Fruit fly (Drosophila melanogaster) whole organism, embryonic: Measurements from ENCODE around the gene CG13928.

Source experiments
- Awh ChIP-seq: fragments of 200-800 bp; sonication (Bioruptor generic); IDR thresholded peaks from 2 replicates; pipeline ENCODE4, ENCODE4 v1.3.6; 2022; ENCODE audit warnings: missing biosample characterization, missing genetic modification characterization
- CG10147 ChIP-seq: fragments of 200-800 bp; sonication (Bioruptor generic); optimal IDR thresholded peaks from 2 replicates; lab custom pipeline; 2019; ENCODE audit warnings: missing biosample characterization, mild to moderate bottlenecking, missing genetic modification characterization, moderate library complexity
- CG10366 ChIP-seq: fragments of 200-800 bp; sonication (Bioruptor generic); IDR thresholded peaks from 2 replicates; pipeline ENCODE4 v1.3.6; 2022; ENCODE audit warnings: missing biosample characterization, missing genetic modification characterization
- CG10565 ChIP-seq: fragments of 200-800 bp; sonication (Bioruptor generic); optimal IDR thresholded peaks from 3 replicates; lab custom pipeline; 2016; ENCODE audit warnings: missing biosample characterization, mild to moderate bottlenecking, missing genetic modification characterization
- CG10654 ChIP-seq: fragments of 200-800 bp; sonication (Bioruptor generic); optimal IDR thresholded peaks from 2 replicates; lab custom pipeline; 2016; ENCODE audit warnings: missing biosample characterization, missing genetic modification characterization
- CG11247 ChIP-seq: fragments of 200-800 bp; sonication (Bioruptor generic); IDR thresholded peaks from 2 replicates; pipeline ENCODE4 v1.3.6; 2022; ENCODE audit warnings: missing biosample characterization, missing genetic modification characterization
- CG11696 ChIP-seq: fragments of 200-800 bp; sonication (Bioruptor generic); IDR thresholded peaks from 2 replicates; pipeline ENCODE4 v1.3.6; 2022; ENCODE audit warnings: missing biosample characterization, missing genetic modification characterization
- CG11723 ChIP-seq: fragments of 200-800 bp; sonication (Bioruptor generic); optimal IDR thresholded peaks from 2 replicates; lab custom pipeline; 2017; ENCODE audit warnings: missing biosample characterization, mild to moderate bottlenecking, missing genetic modification characterization
- CG15011 ChIP-seq: fragments of 200-800 bp; sonication (Bioruptor generic); optimal IDR thresholded peaks from 3 replicates; lab custom pipeline; 2018; ENCODE audit warnings: missing biosample characterization, mild to moderate bottlenecking, missing genetic modification characterization
- CG15696 ChIP-seq: fragments of 200-800 bp; sonication (Bioruptor generic); optimal IDR thresholded peaks from 2 replicates; lab custom pipeline; 2019; ENCODE audit warnings: missing biosample characterization, mild to moderate bottlenecking, missing genetic modification characterization, moderate library complexity
- CG17829 ChIP-seq: fragments of 200-800 bp; optimal IDR thresholded peaks from 2 replicates; lab custom pipeline; 2019; ENCODE audit warnings: missing biosample characterization, mild to moderate bottlenecking, missing genetic modification characterization, moderate library complexity
- CG18011 ChIP-seq: fragments of 200-800 bp; sonication (Bioruptor generic); optimal IDR thresholded peaks from 2 replicates; lab custom pipeline; 2017; ENCODE audit warnings: missing biosample characterization, missing genetic modification characterization, mild to moderate bottlenecking, moderate library complexity, missing genotype
- CG18764 ChIP-seq: fragments of 200-800 bp; sonication (Bioruptor generic); optimal IDR thresholded peaks from 3 replicates; lab custom pipeline; 2016; ENCODE audit warnings: missing biosample characterization, missing genetic modification characterization
- CG3065 ChIP-seq: fragments of 200-800 bp; sonication (Bioruptor generic); optimal IDR thresholded peaks from 2 replicates; lab custom pipeline; 2016; ENCODE audit warnings: missing biosample characterization, missing genetic modification characterization
- CG32767 ChIP-seq: fragments of 200-800 bp; sonication (Bioruptor generic); IDR thresholded peaks from 2 replicates; pipeline ENCODE4 v1.3.6; 2022; ENCODE audit warnings: missing biosample characterization, missing genetic modification characterization
- CG3838 ChIP-seq: fragments of 200-800 bp; sonication (Bioruptor generic); optimal IDR thresholded peaks from 3 replicates; lab custom pipeline; 2016; ENCODE audit warnings: missing biosample characterization, missing genetic modification characterization
- CG5245 ChIP-seq: fragments of 200-800 bp; sonication (Bioruptor generic); optimal IDR thresholded peaks from 3 replicates; lab custom pipeline; 2016; ENCODE audit warnings: missing biosample characterization, missing genetic modification characterization
- CG6791 ChIP-seq: fragments of 200-800 bp; sonication (Bioruptor generic); IDR thresholded peaks from 3 replicates; pipeline ENCODE4 v1.3.6; 2022; ENCODE audit warnings: missing biosample characterization, missing genetic modification characterization; ENCODE audit not compliant: partially characterized antibody
- CG7839 ChIP-seq: fragments of 200-800 bp; sonication (Bioruptor generic); optimal IDR thresholded peaks from 3 replicates; lab custom pipeline; 2018; ENCODE audit warnings: missing biosample characterization, mild to moderate bottlenecking, missing genetic modification characterization, moderate library complexity
- CG9609 ChIP-seq: fragments of 200-800 bp; sonication (Bioruptor generic); optimal IDR thresholded peaks from 3 replicates; lab custom pipeline; 2016; ENCODE audit warnings: missing biosample characterization, missing genetic modification characterization
- CG9876 ChIP-seq: fragments of 200-800 bp; sonication (Bioruptor generic); optimal IDR thresholded peaks from 2 replicates; lab custom pipeline; 2016; ENCODE audit warnings: missing biosample characterization, missing genetic modification characterization
- CG9932 ChIP-seq: fragments of 200-800 bp; sonication (Bioruptor generic); IDR thresholded peaks from 2 replicates; pipeline ENCODE4 v1.3.6; 2022; ENCODE audit warnings: missing biosample characterization, missing genetic modification characterization
- Deaf1 ChIP-seq: fragments of 200-800 bp; optimal IDR thresholded peaks from 3 replicates; lab custom pipeline; 2019; ENCODE audit warnings: missing biosample characterization, mild to moderate bottlenecking, missing genetic modification characterization, moderate library complexity
- Ets97D ChIP-seq: fragments of 200-800 bp; sonication (Bioruptor generic); optimal IDR thresholded peaks from 3 replicates; lab custom pipeline; 2016; ENCODE audit warnings: missing biosample characterization, missing genetic modification characterization
- Fer1 ChIP-seq: fragments of 200-800 bp; sonication (Bioruptor generic); optimal IDR thresholded peaks from 2 replicates; lab custom pipeline; 2017; ENCODE audit warnings: missing biosample characterization, mild to moderate bottlenecking, missing genetic modification characterization
- Hey ChIP-seq: fragments of 200-800 bp; sonication (Bioruptor generic); optimal IDR thresholded peaks from 3 replicates; lab custom pipeline; 2018; ENCODE audit warnings: missing biosample characterization, mild to moderate bottlenecking, missing genetic modification characterization
- NC2β ChIP-seq: fragments of 200-800 bp; sonication (Bioruptor generic); optimal IDR thresholded peaks from 2 replicates; lab custom pipeline; 2016; ENCODE audit warnings: missing biosample characterization, missing genetic modification characterization
- Pdp1 ChIP-seq, 2 experiments: fragments of 200-800 bp; sonication (Bioruptor generic); optimal IDR thresholded peaks; 3 replicates each; lab custom pipeline; 2016; ENCODE audit warnings: missing biosample characterization in 2 of 2, missing genetic modification characterization in 2 of 2, mild to moderate bottlenecking in 1 of 2, moderate library complexity in 1 of 2
- Sry-δ ChIP-seq: fragments of 200-800 bp; sonication (Bioruptor generic); optimal IDR thresholded peaks from 2 replicates; lab custom pipeline; 2016; ENCODE audit warnings: missing biosample characterization, missing genetic modification characterization
- amos ChIP-seq: fragments of 200-800 bp; sonication (Bioruptor generic); IDR thresholded peaks from 2 replicates; pipeline ENCODE4 v1.3.6; 2022; ENCODE audit warnings: missing biosample characterization, missing genetic modification characterization; ENCODE audit not compliant: partially characterized antibody
- btn ChIP-seq: fragments of 200-800 bp; sonication (Bioruptor generic); optimal IDR thresholded peaks from 2 replicates; lab custom pipeline; 2016; ENCODE audit warnings: missing biosample characterization, missing genetic modification characterization
- corto ChIP-seq: fragments of 200-800 bp; sonication (Bioruptor generic); optimal IDR thresholded peaks from 2 replicates; lab custom pipeline; 2016; ENCODE audit warnings: missing biosample characterization, mild to moderate bottlenecking, missing genetic modification characterization, moderate library complexity
- dysf ChIP-seq: fragments of 200-800 bp; sonication (Bioruptor generic); IDR thresholded peaks from 3 replicates; pipeline ENCODE4 v1.3.6; 2022; ENCODE audit warnings: missing biosample characterization, missing genetic modification characterization
- emc ChIP-seq: fragments of 200-800 bp; sonication (Bioruptor generic); optimal IDR thresholded peaks from 2 replicates; lab custom pipeline; 2016; ENCODE audit warnings: missing biosample characterization, missing genetic modification characterization
- ham ChIP-seq: fragments of 200-800 bp; sonication (Bioruptor generic); IDR thresholded peaks from 2 replicates; pipeline ENCODE4 v1.3.6; 2022; ENCODE audit warnings: missing biosample characterization, missing genetic modification characterization
- insv ChIP-seq, 2 experiments: fragments of 200-800 bp; sonication (Bioruptor generic); optimal IDR thresholded peaks; 3 replicates each; lab custom pipeline; 2016 to 2018; ENCODE audit warnings: missing biosample characterization in 2 of 2, missing genetic modification characterization in 2 of 2
- mld ChIP-seq: fragments of 200-800 bp; sonication (Bioruptor generic); IDR thresholded peaks from 3 replicates; pipeline ENCODE4 v1.3.6; 2022; ENCODE audit warnings: missing biosample characterization, missing genetic modification characterization; ENCODE audit not compliant: partially characterized antibody
- nerfin-1 ChIP-seq: fragments of 200-800 bp; sonication (Bioruptor generic); optimal IDR thresholded peaks from 3 replicates; lab custom pipeline; 2019; ENCODE audit warnings: missing biosample characterization, mild to moderate bottlenecking, missing genetic modification characterization, moderate library complexity
- nerfin-2 ChIP-seq: fragments of 200-800 bp; sonication (Bioruptor generic); IDR thresholded peaks from 2 replicates; pipeline ENCODE4 v1.3.6; 2022; ENCODE audit warnings: missing biosample characterization, missing genetic modification characterization; ENCODE audit not compliant: partially characterized antibody
- org-1 ChIP-seq: fragments of 200-800 bp; sonication (Bioruptor generic); optimal IDR thresholded peaks from 2 replicates; lab custom pipeline; 2017; ENCODE audit warnings: missing biosample characterization, missing genetic modification characterization
- otp ChIP-seq: fragments of 200-800 bp; sonication (Bioruptor generic); IDR thresholded peaks from 3 replicates; pipeline ENCODE4, ENCODE4 v1.3.6; 2022; ENCODE audit warnings: missing biosample characterization, missing genetic modification characterization
- pan ChIP-seq, 4 experiments: fragments of >200 bp in 3 of 4; fragments of 200-800 bp in 1 of 4; sonication (Bioruptor generic) in 1 of 4; optimal IDR thresholded peaks in 3 of 4; IDR thresholded peaks in 1 of 4; 2 replicates each; pipeline versions ENCODE4 v1.3.6 to Lab custom; 2017 to 2022; ENCODE audit warnings: missing biosample characterization in 2 of 4, missing genetic modification characterization in 2 of 4, mixed read lengths in 1 of 4
- pfk ChIP-seq: fragments of 200-800 bp; sonication (Bioruptor generic); optimal IDR thresholded peaks from 2 replicates; lab custom pipeline; 2018; ENCODE audit warnings: missing biosample characterization, mild to moderate bottlenecking, missing genetic modification characterization, moderate library complexity
- ranshi ChIP-seq: fragments of 200-800 bp; sonication (Bioruptor generic); IDR thresholded peaks from 2 replicates; pipeline ENCODE4 v1.3.6; 2022; ENCODE audit warnings: missing biosample characterization, missing genetic modification characterization
- salm ChIP-seq: fragments of 200-800 bp; sonication (Bioruptor generic); optimal IDR thresholded peaks from 2 replicates; lab custom pipeline; 2018; ENCODE audit warnings: missing biosample characterization, mild to moderate bottlenecking, missing genetic modification characterization
- schlank ChIP-seq: fragments of 200-800 bp; sonication (Bioruptor generic); optimal IDR thresholded peaks from 2 replicates; lab custom pipeline; 2018; ENCODE audit warnings: missing biosample characterization, mild to moderate bottlenecking, missing genetic modification characterization
- sob ChIP-seq: fragments of 200-800 bp; sonication (Bioruptor generic); IDR thresholded peaks from 2 replicates; pipeline ENCODE4 v1.3.6; 2022; ENCODE audit warnings: missing biosample characterization, missing genetic modification characterization
- zen ChIP-seq: fragments of 200-800 bp; sonication (Bioruptor generic); optimal IDR thresholded peaks from 3 replicates; lab custom pipeline; 2018; ENCODE audit warnings: missing biosample characterization, mild to moderate bottlenecking, missing genetic modification characterization, moderate library complexity

Gene CG13928

dm6 chr3L:1591692-1592371 is 36.3 kb downstream of the CG13928 start (continued):
- TF ChIP-seq btn (GFP tag; lab: Kevin White, UChicago) = no peak
- peak; percentile 54 for TF ChIP-seq CG11723
- TF ChIP-seq CG18764 (GFP tag; lab: Kevin White, UChicago) = no peak
- peak; percentile 10 for TF ChIP-seq CG3838 (GFP tag; lab: Kevin White, UChicago)
- TF ChIP-seq CG9609 = no peak
- TF ChIP-seq pan (optimal IDR thresholded peaks at IDR 0.05; lab: Kevin White, UChicago) = no peak
- peak in 1 of 2 experiments; percentile 55 for TF ChIP-seq pan (GFP tag; optimal IDR thresholded peaks at IDR 0.05 in 1 of 2, IDR thresholded peaks at IDR 0.05 in 1 of 2)
- TF ChIP-seq Sry-δ = peak; percentile 19
- TF ChIP-seq CG10366 (GFP tag; lab: Robert Waterston, UW) = no peak
- TF ChIP-seq CG11247 (GFP tag; lab: Robert Waterston, UW) = peak; percentile 70
- TF ChIP-seq sob (GFP tag; lab: Robert Waterston, UW) = peak; percentile 84; the same call in 1 of the 2 replicates
- TF ChIP-seq Hey = peak; percentile 77
- TF ChIP-seq zen (tag; lab: Kevin White, UChicago) = no peak
- peak; percentile 42 for TF ChIP-seq emc (GFP tag; lab: Kevin White, UChicago)
- peak; percentile 47; the same call in 1 of the 2 replicates for TF ChIP-seq CG11696
- peak; percentile 21 for TF ChIP-seq Ets97D (GFP tag; lab: Kevin White, UChicago)
- peak; percentile 7 for TF ChIP-seq CG5245 (GFP tag; lab: Kevin White, UChicago)
- TF ChIP-seq CG15696 (tag; lab: Kevin White, UChicago) = peak; percentile 57
- TF ChIP-seq org-1 = peak; percentile 75
- peak; percentile 58 for TF ChIP-seq CG10654 (GFP tag; lab: Kevin White, UChicago)
- no peak for TF ChIP-seq CG17829 (tag; lab: Kevin White, UChicago)
- peak; percentile 92 for TF ChIP-seq Fer1
- peak; percentile 26 for TF ChIP-seq nerfin-1 (tag; lab: Kevin White, UChicago)
- no peak for TF ChIP-seq CG7839 (tag; lab: Kevin White, UChicago)
- TF ChIP-seq Pdp1 (GFP tag; optimal IDR thresholded peaks at IDR 0.05; lab: Kevin White, UChicago) = peak in 1 of 2 experiments; percentile 23
- TF ChIP-seq ham (GFP tag; lab: Robert Waterston, UW) = no peak
- peak; percentile 3 for TF ChIP-seq CG9876 (GFP tag; lab: Kevin White, UChicago)
- TF ChIP-seq schlank (tag; lab: Kevin White, UChicago) = peak; percentile 93
- TF ChIP-seq mld = no peak
- TF ChIP-seq CG18011 (GFP tag; lab: Kevin White, UChicago) = peak; percentile 62
- TF ChIP-seq pfk (GFP tag; lab: Kevin White, UChicago) = peak; percentile 46
- TF ChIP-seq corto = peak; percentile 62
- TF ChIP-seq amos (GFP tag; lab: Robert Waterston, UW) = no peak
- peak; percentile 3 for TF ChIP-seq CG3065 (GFP tag; lab: Kevin White, UChicago)
- TF ChIP-seq otp (GFP tag; lab: Robert Waterston, UW) = 0 out of 3 replicates have a peak, but pooled peaks have one; percentile 9
- peak; percentile 39; the same call in 1 of the 2 replicates for TF ChIP-seq CG32767
- no peak for TF ChIP-seq CG6791
- TF ChIP-seq dysf (GFP tag; lab: Robert Waterston, UW) = peak; percentile 43; the same call in 1 of the 3 replicates
- no peak for TF ChIP-seq nerfin-2
- TF ChIP-seq CG15011 (GFP tag; lab: Kevin White, UChicago) = peak; percentile 92
- TF ChIP-seq salm = peak; percentile 27
- peak; percentile 83 for TF ChIP-seq CG10147 (GFP tag; lab: Kevin White, UChicago)
- TF ChIP-seq ranshi (GFP tag; lab: Robert Waterston, UW) = peak; percentile 55; the same call in 1 of the 2 replicates
- no peak for TF ChIP-seq CG10565 (GFP tag; lab: Kevin White, UChicago)
- TF ChIP-seq Deaf1 (tag; lab: Kevin White, UChicago) = no peak
- peak; percentile 68 for TF ChIP-seq CG9932 (GFP tag; lab: Robert Waterston, UW)
- TF ChIP-seq NC2β (GFP tag; lab: Kevin White, UChicago) = peak; percentile 13
- peak; percentile 61; the same call in 1 of the 2 replicates for TF ChIP-seq Awh
- TF ChIP-seq insv (GFP tag; optimal IDR thresholded peaks at IDR 0.05; lab: Kevin White, UChicago) = peak in 1 of 2 experiments; percentile 15
